Worm (Caenorhabditis elegans): ENCODE results near the gene aass-1.

The aass-1 gene

ce11 chrIV:274185-274584 is 29.2 kb downstream of the aass-1 start, which contains the start of gene sma-10 (continued):
- peak; percentile 74 for TF ChIP-seq mep-1 (tag; optimal IDR thresholded peaks at IDR 0.05)
- no peak for TF ChIP-seq ztf-11 (tag; optimal IDR thresholded peaks at IDR 0.05)
- TF ChIP-seq fkh-10 (GFP tag; optimal IDR thresholded peaks at IDR 0.05), result no peak
- TF ChIP-seq nhr-28 (tag; optimal IDR thresholded peaks at IDR 0.05), result peak; percentile 92
- TF ChIP-seq F26F4.8 (GFP tag; conservative IDR thresholded peaks at IDR 0.05), result no peak
- no peak for TF ChIP-seq snpc-1.2 (GFP tag; IDR thresholded peaks at IDR 0.05)
- TF ChIP-seq fos-1 (tag; optimal IDR thresholded peaks at IDR 0.05), result no peak
- TF ChIP-seq unc-62 (GFP tag; optimal IDR thresholded peaks at IDR 0.05 in 1 of 2), result peak in 1 of 2 experiments; percentile 49
- TF ChIP-seq unc-62 (tag; optimal IDR thresholded peaks at IDR 0.05), result no peak
- TF ChIP-seq php-3 (GFP tag; IDR thresholded peaks at IDR 0.05), result peak; percentile 89
- TF ChIP-seq lin-15B (tag; optimal IDR thresholded peaks at IDR 0.05), result no peak
- peak; percentile 99 for TF ChIP-seq pqm-1 (tag; optimal IDR thresholded peaks at IDR 0.05)
- TF ChIP-seq daf-12 (tag; optimal IDR thresholded peaks at IDR 0.05), result no peak
- no peak for TF ChIP-seq madf-9 (GFP tag; conservative IDR thresholded peaks at IDR 0.05)
- no peak for TF ChIP-seq nhr-11 (tag; optimal IDR thresholded peaks at IDR 0.05)
- no peak for TF ChIP-seq ceh-32 (tag; optimal IDR thresholded peaks at IDR 0.05; ENCODE audit: poor library complexity)
- no peak for TF ChIP-seq aha-1 (tag)
- TF ChIP-seq daf-16 (GFP tag; optimal IDR thresholded peaks at IDR 0.05), result peak in 1 of 2 experiments; percentile 25
- TF ChIP-seq daf-16 (tag; optimal IDR thresholded peaks at IDR 0.05), result peak; percentile 92
- peak; percentile 93 for TF ChIP-seq hlh-11 (tag; optimal IDR thresholded peaks at IDR 0.05)
- TF ChIP-seq ctbp-1 (GFP tag; IDR thresholded peaks at IDR 0.05), result no peak
- peak; percentile 40 for TF ChIP-seq mes-2 (tag; optimal IDR thresholded peaks at IDR 0.05; ENCODE audit: poor library complexity, severe bottlenecking)
- TF ChIP-seq zfp-2 (tag; optimal IDR thresholded peaks at IDR 0.05), result no peak
- no peak for TF ChIP-seq attf-4 (tag; optimal IDR thresholded peaks at IDR 0.05)
- TF ChIP-seq ztf-7 (tag; optimal IDR thresholded peaks at IDR 0.05), result no peak
- TF ChIP-seq unc-130 (GFP tag; optimal IDR thresholded peaks at IDR 0.05), result no peak
- peak; percentile 78; the same call in 1 of the 2 replicates for TF ChIP-seq lin-1 (GFP tag; IDR thresholded peaks at IDR 0.05)
- no peak for TF ChIP-seq F10B5.3 (tag; optimal IDR thresholded peaks at IDR 0.05)
- TF ChIP-seq pha-4 (GFP tag; IDR thresholded peaks at IDR 0.05), result peak; percentile 65
- TF ChIP-seq pha-4 (tag; optimal IDR thresholded peaks at IDR 0.05), result no peak
- TF ChIP-seq nhr-10 (tag; optimal IDR thresholded peaks at IDR 0.05), result no peak
- TF ChIP-seq lin-38 (GFP tag; IDR thresholded peaks at IDR 0.05), result peak; percentile 52
- no peak for TF ChIP-seq zfp-3 (GFP tag; conservative IDR thresholded peaks at IDR 0.05)
- peak; percentile 71 for TF ChIP-seq hlh-30 (tag; optimal IDR thresholded peaks at IDR 0.05; ENCODE audit: insufficient read depth)
- peak; percentile 34 for TF ChIP-seq dpl-1 (GFP tag; optimal IDR thresholded peaks at IDR 0.05)
- TF ChIP-seq mdt-29 (GFP tag; IDR thresholded peaks at IDR 0.05), result no peak
- no peak for TF ChIP-seq tag-97 (GFP tag; IDR thresholded peaks at IDR 0.05)
- TF ChIP-seq T26A8.4 (GFP tag; IDR thresholded peaks at IDR 0.05), result no peak
- TF ChIP-seq tra-1 (GFP tag; IDR thresholded peaks at IDR 0.05), result peak; percentile 15; the same call in 1 of the 2 replicates
- TF ChIP-seq nhr-41 (GFP tag; IDR thresholded peaks at IDR 0.05), result no peak
- TF ChIP-seq lsy-2 (tag; optimal IDR thresholded peaks at IDR 0.05), result no peak
- no peak for TF ChIP-seq ceh-44 (GFP tag; IDR thresholded peaks at IDR 0.05)
- no peak for TF ChIP-seq madf-5 (GFP tag; IDR thresholded peaks at IDR 0.05)
- no peak for TF ChIP-seq nhr-111 (GFP tag; optimal IDR thresholded peaks at IDR 0.05)
- TF ChIP-seq vab-7 (GFP tag; IDR thresholded peaks at IDR 0.05), result no peak
- peak in 1 of 2 experiments; percentile 29 for TF ChIP-seq hif-1 (tag; optimal IDR thresholded peaks at IDR 0.05)
- no peak for TF ChIP-seq nhr-25 (tag; optimal IDR thresholded peaks at IDR 0.05; ENCODE audit: borderline replicate concordance, insufficient read depth)
- no peak for TF ChIP-seq ceh-82 (tag; optimal IDR thresholded peaks at IDR 0.05)
- no peak for TF ChIP-seq ces-1 (GFP tag; optimal IDR thresholded peaks at IDR 0.05)
- TF ChIP-seq lin-29 (GFP tag; IDR thresholded peaks at IDR 0.05), result no peak
- no peak for TF ChIP-seq nhr-6 (tag; optimal IDR thresholded peaks at IDR 0.05)
